Worm (Caenorhabditis elegans) whole organism, mixed stage, embryonic: ENCODE data around the gene dve-1.

ENCODE experiments used
- ceh-43 ChIP-seq: fragments of 200-800 bp; sonication (Bioruptor generic); optimal IDR thresholded peaks from 2 replicates; lab custom pipeline; 2018; ENCODE audit warnings: mild to moderate bottlenecking, missing genetic modification characterization, moderate library complexity, missing compliant biosample characterization
- ces-1 ChIP-seq: fragments of 150-350 bp; optimal IDR thresholded peaks from 2 replicates; lab custom pipeline; 2014; ENCODE audit warnings: missing biosample characterization, missing genetic modification reagents, missing genetic modification characterization
- elt-3 ChIP-seq: fragments of 150-350 bp; optimal IDR thresholded peaks from 2 replicates; lab custom pipeline; 2014; ENCODE audit warnings: missing biosample characterization, missing genetic modification characterization
- lin-32 ChIP-seq: fragments of 200-800 bp; sonication (Bioruptor generic); optimal IDR thresholded peaks from 2 replicates; lab custom pipeline; 2018; ENCODE audit warnings: mild to moderate bottlenecking, missing genetic modification characterization, missing compliant biosample characterization
- mep-1 ChIP-seq: fragments of 150-350 bp; optimal IDR thresholded peaks from 2 replicates; lab custom pipeline; 2017; ENCODE audit warnings: missing biosample characterization, missing genetic modification reagents, missing genetic modification characterization, inconsistent platforms
- nhr-237 ChIP-seq: fragments of 150-350 bp; optimal IDR thresholded peaks from 2 replicates; lab custom pipeline; 2014; ENCODE audit warnings: missing biosample characterization, missing genetic modification characterization
- nhr-28 ChIP-seq: fragments of 150-350 bp; optimal IDR thresholded peaks from 2 replicates; lab custom pipeline; 2014; ENCODE audit warnings: missing biosample characterization, missing genetic modification characterization
- pha-4 ChIP-seq: fragments of 150-350 bp; optimal IDR thresholded peaks from 2 replicates; lab custom pipeline; 2018; ENCODE audit warnings: missing biosample characterization, missing genetic modification reagents, missing genetic modification characterization
- snpc-4 ChIP-seq: fragments of 150-350 bp; optimal IDR thresholded peaks from 2 replicates; lab custom pipeline; 2014; ENCODE audit warnings: missing biosample characterization, missing genetic modification characterization
- sptf-1 ChIP-seq: sonication (generic microtip); optimal IDR thresholded peaks from 2 replicates; lab custom pipeline; 2017; ENCODE audit warnings: mild to moderate bottlenecking, missing genetic modification characterization, moderate library complexity, missing compliant biosample characterization
- unc-62 ChIP-seq: fragments of 150-350 bp; optimal IDR thresholded peaks from 2 replicates; lab custom pipeline; 2014; ENCODE audit warnings: missing biosample characterization, missing genetic modification reagents, missing genetic modification characterization
- ztf-11 ChIP-seq: fragments of 150-350 bp; optimal IDR thresholded peaks from 2 replicates; lab custom pipeline; 2014; ENCODE audit warnings: missing biosample characterization, missing genetic modification characterization

- TF ChIP-seq pha-4 (tag; lab: Kevin White, UChicago) (no peak), mep-1 (tag; lab: Kevin White, UChicago) (no peak), snpc-4 (no peak), ceh-43 (no peak), nhr-28 (no peak), ces-1 (GFP tag; lab: Kevin White, UChicago) (no peak), lin-32 (GFP tag; lab: Kevin White, UChicago) (no peak), nhr-237 (no peak), unc-62 (GFP tag; lab: Kevin White, UChicago) (no peak), elt-3 (tag; lab: Kevin White, UChicago) (no peak), ztf-11 (no peak), sptf-1 (tag; lab: Kevin White, UChicago) (no peak)
These were observed 42.6 kb upstream of the dve-1 start, which contains the start of gene F38G1.3 for ce11 chrX:476261-476660.
